Worm (Caenorhabditis elegans) whole organism, young adult: ENCODE results near the gene pam-1.

Source experiments
- attf-6 ChIP-seq: fragments of 200-800 bp; sonication (Bioruptor generic); IDR thresholded peaks from 2 replicates; pipeline ENCODE4 v1.3.6; 2022; ENCODE audit warnings: missing genetic modification reagents, missing genetic modification characterization, missing compliant biosample characterization
- unc-130 ChIP-seq: sonication (generic microtip); optimal IDR thresholded peaks from 2 replicates; lab custom pipeline; 2016; ENCODE audit warnings: missing genetic modification reagents, missing genetic modification characterization, missing compliant biosample characterization

- no peak for TF ChIP-seq attf-6
- no peak for TF ChIP-seq unc-130 (GFP tag; lab: Kevin White, UChicago)
Measured at ce11 chrIV:7552958-7553553, 2.4 kb upstream of the pam-1 start, which contains the start of gene dif-1.
